Fruit fly (Drosophila melanogaster) Kc167 (cell line): ENCODE results near the gene Cul3.

Source experiments
- Myc ChIP-seq: fragments of >200 bp; optimal IDR thresholded peaks from 2 replicates; lab custom pipeline; 2017; ENCODE audit warnings: missing external identifiers
- Sin3A ChIP-seq: fragments of >200 bp; optimal IDR thresholded peaks from 2 replicates; lab custom pipeline; 2018; ENCODE audit warnings: missing external identifiers
- h ChIP-seq: fragments of >200 bp; optimal IDR thresholded peaks from 3 replicates; lab custom pipeline; 2018; ENCODE audit warnings: missing external identifiers
- insv ChIP-seq: fragments of >200 bp; optimal IDR thresholded peaks from 3 replicates; lab custom pipeline; 2018; ENCODE audit warnings: missing external identifiers
- psq ChIP-seq: fragments of >200 bp; optimal IDR thresholded peaks from 2 replicates; lab custom pipeline; 2017; ENCODE audit warnings: missing external identifiers
- ttk ChIP-seq: sonication (Bioruptor generic); optimal IDR thresholded peaks from 2 replicates; lab custom pipeline; 2017; ENCODE audit warnings: missing external identifiers

DNA sequence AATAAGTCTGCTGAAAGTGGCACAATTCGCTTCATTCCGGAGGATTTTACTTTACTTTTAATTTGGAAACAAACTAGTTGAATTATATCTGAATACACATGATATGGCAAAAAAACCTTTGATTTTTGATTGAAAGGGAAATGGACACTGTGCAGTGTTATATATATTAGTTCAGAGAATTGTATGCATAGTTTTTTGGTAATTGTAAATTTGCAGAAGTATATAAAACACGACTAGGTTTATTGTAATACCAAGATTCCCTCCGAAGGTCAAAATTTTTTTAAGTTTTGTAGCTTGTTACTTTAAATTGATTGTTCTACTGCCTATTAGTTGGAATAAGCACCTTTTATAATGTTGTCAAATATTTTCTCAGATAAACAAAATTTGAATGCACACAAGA is 20.3 kb upstream of the Cul3 start, which contains the start of gene CG15260:
- TF ChIP-seq h (lab: Kevin White, UChicago) (no peak), Sin3A (lab: Kevin White, UChicago) (no peak), Myc (lab: Kevin White, UChicago) (no peak), psq (lab: Kevin White, UChicago) (no peak), insv (no peak), ttk (lab: Kevin White, UChicago) (no peak)
